Worm (Caenorhabditis elegans): ENCODE results near the gene R11D1.4.

ce11 chrV:12759660-12760059, 45.6 kb upstream of the R11D1.4 start, which contains the start of gene papl-1:
- no peak for TF ChIP-seq ces-1 (GFP tag; optimal IDR thresholded peaks at IDR 0.05)
- no peak for TF ChIP-seq snpc-4 (tag; optimal IDR thresholded peaks at IDR 0.05)
- TF ChIP-seq drap-1 (GFP tag; optimal IDR thresholded peaks at IDR 0.05) = no peak
- no peak for TF ChIP-seq sem-2 (GFP tag; optimal IDR thresholded peaks at IDR 0.05)
- no peak for TF ChIP-seq ceh-83 (GFP tag; optimal IDR thresholded peaks at IDR 0.05)
- TF ChIP-seq elt-3 (tag; optimal IDR thresholded peaks at IDR 0.05) = no peak
- TF ChIP-seq lsy-2 (tag; optimal IDR thresholded peaks at IDR 0.05) = no peak
- TF ChIP-seq ham-2 (GFP tag; optimal IDR thresholded peaks at IDR 0.05) = no peak
- TF ChIP-seq lin-13 (tag; optimal IDR thresholded peaks at IDR 0.05) = no peak
- no peak for TF ChIP-seq mep-1 (tag; optimal IDR thresholded peaks at IDR 0.05)
- no peak for TF ChIP-seq nhr-12 (tag; optimal IDR thresholded peaks at IDR 0.05)

Data from whole organism, mixed stage, embryonic.